Worm (Caenorhabditis elegans) whole organism, L4/young adult: ENCODE data around the gene str-148.
"Not testable (repeated sequence)": the region's sequence is repeated elsewhere in the genome, so short reads cannot be mapped to it uniquely, and the experiment has no call there.

Source experiments
- W03F9.2 ChIP-seq: fragments of 150-350 bp; optimal IDR thresholded peaks from 2 replicates; lab custom pipeline; 2014; ENCODE audit warnings: missing biosample characterization, missing genetic modification characterization
- dao-5 ChIP-seq: sonication (generic microtip); optimal IDR thresholded peaks from 2 replicates; lab custom pipeline; 2016; ENCODE audit warnings: missing genotype, missing genetic modification characterization, moderate library complexity, missing compliant biosample characterization
- him-1 ChIP-seq: sonication (generic microtip); optimal IDR thresholded peaks from 2 replicates; lab custom pipeline; 2016; ENCODE audit warnings: missing genotype, missing genetic modification reagents, missing genetic modification characterization, missing compliant biosample characterization

DNA sequence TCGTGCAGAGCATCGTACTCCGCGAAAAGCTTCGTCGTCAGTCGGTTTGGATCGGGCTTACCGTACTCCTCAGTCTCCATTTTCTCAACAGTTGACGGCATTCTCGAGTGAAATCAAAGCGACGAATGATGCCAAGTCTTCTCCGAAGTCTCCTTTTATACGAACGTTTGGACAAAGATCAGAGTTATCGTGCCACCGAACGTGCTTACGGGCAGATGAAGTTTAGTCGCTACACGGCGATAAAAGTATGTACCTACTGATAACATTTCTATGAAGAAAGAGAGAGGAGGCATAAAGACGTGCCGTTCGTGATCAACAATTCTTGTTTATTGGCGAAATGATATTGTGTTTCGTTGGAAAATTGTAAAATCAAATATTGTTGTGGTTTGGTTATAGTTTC is 39.4 kb upstream of the str-148 start, which contains the start of gene F45D11.14:
- not testable (repeated sequence) for TF ChIP-seq dao-5; W03F9.2 (tag; lab: Kevin White, UChicago); him-1
